Worm (Caenorhabditis elegans) whole organism, L3 larva: Measurements from ENCODE around the gene egl-38.

Experiments used
- R02D3.7 ChIP-seq: fragments of 150-350 bp; optimal IDR thresholded peaks from 2 replicates; lab custom pipeline; 2014; ENCODE audit warnings: missing biosample characterization, missing genetic modification characterization
- ama-1 ChIP-seq: fragments of 150-350 bp; optimal IDR thresholded peaks from 2 replicates; lab custom pipeline; 2018
- ceh-9 ChIP-seq: sonication (generic microtip); optimal IDR thresholded peaks from 2 replicates; lab custom pipeline; 2018; ENCODE audit warnings: missing biosample characterization, missing genetic modification characterization
- daf-12 ChIP-seq: fragments of 150-350 bp; optimal IDR thresholded peaks from 2 replicates; lab custom pipeline; 2014; ENCODE audit warnings: missing biosample characterization, missing genetic modification reagents, missing genetic modification characterization
- egl-5 ChIP-seq: fragments of 150-350 bp; optimal IDR thresholded peaks from 2 replicates; lab custom pipeline; 2017; ENCODE audit warnings: missing biosample characterization, missing genetic modification reagents, missing genetic modification characterization, inconsistent platforms
- elt-1 ChIP-seq: fragments of 150-350 bp; optimal IDR thresholded peaks from 2 replicates; lab custom pipeline; 2014; ENCODE audit warnings: missing biosample characterization, missing genetic modification characterization
- elt-2 ChIP-seq: sonication (generic microtip); optimal IDR thresholded peaks from 2 replicates; lab custom pipeline; 2016; ENCODE audit warnings: missing genetic modification reagents, mild to moderate bottlenecking, missing genetic modification characterization, missing compliant biosample characterization
- elt-3 ChIP-seq, 3 experiments: fragments of 150-350 bp in 1 of 3; sonication (generic microtip) in 2 of 3; optimal IDR thresholded peaks; 2 replicates in 2 of 3; 4 replicates in 1 of 3; lab custom pipeline; 2014 to 2017; ENCODE audit warnings: missing biosample characterization in 3 of 3, missing genetic modification characterization in 3 of 3
- eor-1 ChIP-seq, 2 experiments: fragments of 150-350 bp; optimal IDR thresholded peaks; 2 replicates each; lab custom pipeline; 2014 to 2018; ENCODE audit warnings: missing biosample characterization in 2 of 2, missing genetic modification characterization in 2 of 2
- fkh-10 ChIP-seq: sonication (generic microtip); optimal IDR thresholded peaks from 2 replicates; lab custom pipeline; 2017; ENCODE audit warnings: missing biosample characterization, missing genetic modification reagents, missing genetic modification characterization
- fos-1 ChIP-seq: fragments of 150-350 bp; optimal IDR thresholded peaks from 2 replicates; lab custom pipeline; 2014; ENCODE audit warnings: missing biosample characterization, missing genetic modification characterization
- hmg-11 ChIP-seq: sonication (generic microtip); optimal IDR thresholded peaks from 2 replicates; lab custom pipeline; 2016; ENCODE audit warnings: missing genetic modification characterization, missing compliant biosample characterization
- jun-1 ChIP-seq: fragments of 150-350 bp; optimal IDR thresholded peaks from 2 replicates; lab custom pipeline; 2014; ENCODE audit warnings: missing biosample characterization, missing genetic modification reagents, missing genetic modification characterization
- lin-15B ChIP-seq: fragments of 150-350 bp; optimal IDR thresholded peaks from 2 replicates; lab custom pipeline; 2014; ENCODE audit warnings: missing biosample characterization, missing genetic modification characterization
- lin-39 ChIP-seq: fragments of 150-350 bp; optimal IDR thresholded peaks from 2 replicates; lab custom pipeline; 2018; ENCODE audit warnings: missing biosample characterization, missing genetic modification reagents, missing genetic modification characterization
- lsy-12 ChIP-seq: sonication (generic microtip); optimal IDR thresholded peaks from 2 replicates; lab custom pipeline; 2016; ENCODE audit warnings: mild to moderate bottlenecking, missing genetic modification characterization, missing compliant biosample characterization
- mml-1 ChIP-seq: fragments of 150-350 bp; sonication (generic microtip); optimal IDR thresholded peaks from 3 replicates; lab custom pipeline; 2014; ENCODE audit warnings: missing biosample characterization, missing genetic modification characterization
- nfya-1 ChIP-seq: sonication (generic microtip); optimal IDR thresholded peaks from 2 replicates; lab custom pipeline; 2017; ENCODE audit warnings: missing genetic modification characterization, mild to moderate bottlenecking, missing compliant biosample characterization, antibody characterized with exemption, moderate library complexity; ENCODE audit not compliant: insufficient read depth
- nhr-11 ChIP-seq: fragments of 150-350 bp; optimal IDR thresholded peaks from 2 replicates; lab custom pipeline; 2014; ENCODE audit warnings: missing biosample characterization, missing genetic modification characterization
- nhr-23 ChIP-seq: fragments of 150-350 bp; optimal IDR thresholded peaks from 2 replicates; lab custom pipeline; 2014; ENCODE audit warnings: missing biosample characterization, missing genetic modification reagents, missing genetic modification characterization
- nhr-25 ChIP-seq: sonication (generic microtip); optimal IDR thresholded peaks from 2 replicates; lab custom pipeline; 2017; ENCODE audit warnings: missing biosample characterization, missing genetic modification characterization
- nhr-28 ChIP-seq: fragments of 150-350 bp; optimal IDR thresholded peaks from 2 replicates; lab custom pipeline; 2014; ENCODE audit warnings: missing biosample characterization, missing genetic modification characterization
- nhr-43 ChIP-seq: sonication (generic microtip); optimal IDR thresholded peaks from 2 replicates; lab custom pipeline; 2016; ENCODE audit warnings: mild to moderate bottlenecking, missing genetic modification characterization, missing compliant biosample characterization; ENCODE audit not compliant: poor library complexity, severe bottlenecking
- nhr-76 ChIP-seq: fragments of 150-350 bp; sonication (generic microtip); optimal IDR thresholded peaks from 5 replicates; lab custom pipeline; 2014; ENCODE audit warnings: missing biosample characterization, missing genetic modification characterization
- nhr-77 ChIP-seq: fragments of 150-350 bp; optimal IDR thresholded peaks from 2 replicates; lab custom pipeline; 2014; ENCODE audit warnings: missing biosample characterization, missing genetic modification characterization
- pha-4 ChIP-seq: fragments of 150-350 bp; optimal IDR thresholded peaks from 2 replicates; lab custom pipeline; 2014; ENCODE audit warnings: missing biosample characterization, missing genetic modification reagents, missing genetic modification characterization
- pqm-1 ChIP-seq: fragments of 150-350 bp; optimal IDR thresholded peaks from 2 replicates; lab custom pipeline; 2017; ENCODE audit warnings: missing biosample characterization, missing genetic modification characterization, inconsistent platforms
- sea-2 ChIP-seq: fragments of 150-350 bp; sonication (generic microtip); optimal IDR thresholded peaks from 4 replicates; lab custom pipeline; 2014; ENCODE audit warnings: missing biosample characterization, missing genetic modification reagents, missing genetic modification characterization
- skn-1 ChIP-seq: fragments of 150-350 bp; optimal IDR thresholded peaks from 2 replicates; lab custom pipeline; 2014; ENCODE audit warnings: missing biosample characterization, missing genetic modification characterization
- snpc-4 ChIP-seq: fragments of 150-350 bp; optimal IDR thresholded peaks from 2 replicates; lab custom pipeline; 2014; ENCODE audit warnings: missing biosample characterization, missing genetic modification characterization
- tbx-2 ChIP-seq: sonication (generic microtip); optimal IDR thresholded peaks from 2 replicates; lab custom pipeline; 2016; ENCODE audit warnings: mild to moderate bottlenecking, missing genetic modification characterization, missing compliant biosample characterization
- unc-39 ChIP-seq: sonication (generic microtip); optimal IDR thresholded peaks from 4 replicates; lab custom pipeline; 2017; ENCODE audit warnings: missing biosample characterization, missing genetic modification characterization
- unc-62 ChIP-seq: fragments of 150-350 bp; sonication (generic microtip); optimal IDR thresholded peaks from 4 replicates; lab custom pipeline; 2014; ENCODE audit warnings: missing biosample characterization, missing genetic modification reagents, missing genetic modification characterization
- zag-1 ChIP-seq: fragments of 150-350 bp; optimal IDR thresholded peaks from 2 replicates; lab custom pipeline; 2014; ENCODE audit warnings: missing biosample characterization, missing genetic modification characterization
- ztf-11 ChIP-seq: fragments of 150-350 bp; optimal IDR thresholded peaks from 2 replicates; lab custom pipeline; 2014; ENCODE audit warnings: missing biosample characterization, missing genetic modification characterization
- ztf-4 ChIP-seq: fragments of 150-350 bp; optimal IDR thresholded peaks from 2 replicates; lab custom pipeline; 2014; ENCODE audit warnings: missing biosample characterization, missing genetic modification characterization

The egl-38 gene

ce11 chrIV:10151439-10151997 is 41.2 kb upstream of the egl-38 start, which contains the start of gene copg-1:
Gene copg-1, plus strand, starts transcription at chrIV:10151947.
- TF ChIP-seq elt-3 (tag; optimal IDR thresholded peaks at IDR 0.05; lab: Kevin White, UChicago) (no peak), hmg-11 (peak; percentile 75), nhr-23 (tag; lab: Kevin White, UChicago) (peak; percentile 63), nfya-1 (tag; lab: Kevin White, UChicago) (peak; percentile 77), lsy-12 (tag; lab: Kevin White, UChicago) (no peak), nhr-43 (tag; lab: Kevin White, UChicago) (peak; percentile 31), pha-4 (tag; lab: Kevin White, UChicago) (peak; percentile 66), ztf-11 (tag; lab: Kevin White, UChicago) (no peak), snpc-4 (tag; lab: Kevin White, UChicago) (peak; percentile 51), sea-2 (GFP tag; lab: Kevin White, UChicago) (no peak), nhr-25 (peak; percentile 4), lin-15B (tag; lab: Kevin White, UChicago) (peak; percentile 43), pqm-1 (tag; lab: Kevin White, UChicago) (peak; percentile 19), ama-1 (lab: Kevin White, UChicago) (no peak)
- TF ChIP-seq, all 47 proteins: peak for 9

ce11 chrIV:10150552-10151004 is 40.3 kb upstream of the egl-38 start, which contains the start of gene tsp-12:
Gene tsp-12, minus strand, starts transcription at chrIV:10150602.
- TF ChIP-seq elt-2 (tag; lab: Kevin White, UChicago) (no peak), snpc-4 (tag; lab: Kevin White, UChicago) (peak; percentile 50), unc-39 (tag; lab: Kevin White, UChicago) (no peak), nhr-43 (tag; lab: Kevin White, UChicago) (no peak), unc-62 (no peak), pha-4 (tag; lab: Kevin White, UChicago) (peak; percentile 63), ztf-4 (tag; lab: Kevin White, UChicago) (no peak), R02D3.7 (tag; lab: Kevin White, UChicago) (no peak)

ce11 chrIV:10148938-10149337 is 38.6 kb upstream of the egl-38 start, which contains the start of gene pigs-1:
Gene pigs-1, minus strand, starts transcription at chrIV:10149038.
- TF ChIP-seq nfya-1 (tag; lab: Kevin White, UChicago) (no peak), zag-1 (tag; lab: Kevin White, UChicago) (no peak), mml-1 (no peak), nhr-11 (no peak), pqm-1 (tag; lab: Kevin White, UChicago) (no peak), lin-15B (tag; lab: Kevin White, UChicago) (no peak), elt-3 (tag; optimal IDR thresholded peaks at IDR 0.05; lab: Kevin White, UChicago) (no peak), nhr-25 (no peak), snpc-4 (tag; lab: Kevin White, UChicago) (no peak), ztf-11 (tag; lab: Kevin White, UChicago) (no peak), daf-12 (tag; lab: Kevin White, UChicago) (no peak), ama-1 (lab: Kevin White, UChicago) (no peak), eor-1 (tag; optimal IDR thresholded peaks at IDR 0.05; lab: Kevin White, UChicago) (no peak), elt-1 (no peak)

ce11 chrIV:10146885-10147284 is 36.6 kb upstream of the egl-38 start, which contains the start of gene T14G10.8:
Gene T14G10.8, minus strand, starts transcription at chrIV:10146985.
- no peak for TF ChIP-seq mml-1
- no peak for TF ChIP-seq jun-1 (tag; lab: Kevin White, UChicago)
- TF ChIP-seq lin-39, result no peak
- no peak for TF ChIP-seq elt-1
- TF ChIP-seq nhr-25, result no peak
- TF ChIP-seq nhr-11, result no peak
- no peak for TF ChIP-seq daf-12 (tag; lab: Kevin White, UChicago)
- no peak for TF ChIP-seq lin-15B (tag; lab: Kevin White, UChicago)
- no peak for TF ChIP-seq nhr-76 (tag; lab: Kevin White, UChicago)
- TF ChIP-seq ztf-11 (tag; lab: Kevin White, UChicago), result no peak
- TF ChIP-seq R02D3.7 (tag; lab: Kevin White, UChicago), result no peak
- no peak for TF ChIP-seq elt-3 (tag; optimal IDR thresholded peaks at IDR 0.05; lab: Kevin White, UChicago)
- TF ChIP-seq nhr-28 (tag; lab: Kevin White, UChicago), result no peak
- TF ChIP-seq fkh-10 (GFP tag; lab: Kevin White, UChicago), result no peak
- TF ChIP-seq skn-1 (tag; lab: Kevin White, UChicago), result no peak

- TF ChIP-seq snpc-4 (tag; lab: Kevin White, UChicago) (no peak), pqm-1 (tag; lab: Kevin White, UChicago) (no peak), ztf-4 (tag; lab: Kevin White, UChicago) (no peak), nhr-43 (tag; lab: Kevin White, UChicago) (no peak), nhr-77 (tag; lab: Kevin White, UChicago) (no peak), ceh-9 (no peak), eor-1 (tag; optimal IDR thresholded peaks at IDR 0.05; lab: Kevin White, UChicago) (no peak), nhr-23 (tag; lab: Kevin White, UChicago) (no peak), egl-5 (tag; lab: Kevin White, UChicago) (no peak), elt-3 (tag; optimal IDR thresholded peaks at IDR 0.05; lab: Kevin White, UChicago) (no peak), ztf-11 (tag; lab: Kevin White, UChicago) (no peak), tbx-2 (tag; lab: Kevin White, UChicago) (no peak), mml-1 (no peak), unc-39 (tag; lab: Kevin White, UChicago) (no peak), jun-1 (tag; lab: Kevin White, UChicago) (no peak), hmg-11 (no peak), nhr-28 (tag; lab: Kevin White, UChicago) (no peak), fos-1 (tag; lab: Kevin White, UChicago) (no peak), lsy-12 (tag; lab: Kevin White, UChicago) (no peak), sea-2 (GFP tag; lab: Kevin White, UChicago) (no peak)
Measured at ce11 chrIV:10144909-10145308, 34.6 kb upstream of the egl-38 start.
